Fruit fly (Drosophila melanogaster): ENCODE measurements around the gene Amnionless.

dm6 chr2L:241415-241814, 47.5 kb downstream of the Amnionless start:
- TF ChIP-seq CG6654 (GFP tag; optimal IDR thresholded peaks at IDR 0.05): no peak
- no peak for TF ChIP-seq run (tag; optimal IDR thresholded peaks at IDR 0.05)
